Worm (Caenorhabditis elegans) whole organism, L2 larva: ENCODE results near the gene Y102A5C.27.

ENCODE experiments used
- C34F6.9 ChIP-seq: fragments of 150-350 bp; optimal IDR thresholded peaks from 2 replicates; lab custom pipeline; 2014; ENCODE audit warnings: missing biosample characterization, missing genetic modification characterization
- F13H6.1 ChIP-seq: sonication (generic microtip); optimal IDR thresholded peaks from 2 replicates; lab custom pipeline; 2016; ENCODE audit warnings: missing genetic modification characterization, missing compliant biosample characterization
- aly-2 ChIP-seq: fragments of 150-350 bp; optimal IDR thresholded peaks from 2 replicates; lab custom pipeline; 2014; ENCODE audit warnings: missing biosample characterization, missing genetic modification characterization
- ama-1 ChIP-seq: fragments of 150-350 bp; optimal IDR thresholded peaks from 2 replicates; lab custom pipeline; 2018; ENCODE audit warnings: inconsistent platforms
- ceh-16 ChIP-seq: fragments of 150-350 bp; optimal IDR thresholded peaks from 2 replicates; lab custom pipeline; 2014; ENCODE audit warnings: missing biosample characterization, missing genetic modification characterization
- egl-27 ChIP-seq: sonication (generic microtip); optimal IDR thresholded peaks from 3 replicates; lab custom pipeline; 2017; ENCODE audit warnings: missing biosample characterization, missing genetic modification reagents, missing genetic modification characterization
- elt-1 ChIP-seq: fragments of 150-350 bp; optimal IDR thresholded peaks from 2 replicates; lab custom pipeline; 2014; ENCODE audit warnings: missing biosample characterization, missing genetic modification characterization
- fos-1 ChIP-seq: fragments of 150-350 bp; optimal IDR thresholded peaks from 2 replicates; lab custom pipeline; 2014; ENCODE audit warnings: missing biosample characterization, missing genetic modification characterization
- gmeb-1 ChIP-seq: fragments of 150-350 bp; optimal IDR thresholded peaks from 2 replicates; lab custom pipeline; 2014; ENCODE audit warnings: missing biosample characterization, missing genetic modification characterization
- lin-11 ChIP-seq: fragments of 150-350 bp; sonication (generic microtip); optimal IDR thresholded peaks from 2 replicates; lab custom pipeline; 2014; ENCODE audit warnings: missing biosample characterization, missing genetic modification characterization, inconsistent platforms, mixed read lengths
- mab-5 ChIP-seq: fragments of 150-350 bp; optimal IDR thresholded peaks from 2 replicates; lab custom pipeline; 2014; ENCODE audit warnings: missing biosample characterization, missing genetic modification characterization
- mdl-1 ChIP-seq, 2 experiments: fragments of 150-350 bp in 1 of 2; sonication (generic microtip) in 1 of 2; optimal IDR thresholded peaks; 2 replicates each; lab custom pipeline; 2017; ENCODE audit warnings: missing biosample characterization in 2 of 2, missing genetic modification characterization in 2 of 2
- nhr-10 ChIP-seq: sonication (generic microtip); optimal IDR thresholded peaks from 2 replicates; lab custom pipeline; 2017; ENCODE audit warnings: missing biosample characterization, missing genetic modification characterization
- nhr-11 ChIP-seq: fragments of 150-350 bp; optimal IDR thresholded peaks from 2 replicates; lab custom pipeline; 2014; ENCODE audit warnings: missing biosample characterization, missing genetic modification characterization
- nhr-12 ChIP-seq: fragments of 150-350 bp; optimal IDR thresholded peaks from 2 replicates; lab custom pipeline; 2014; ENCODE audit warnings: missing biosample characterization, missing genetic modification characterization
- nhr-129 ChIP-seq: fragments of 150-350 bp; optimal IDR thresholded peaks from 2 replicates; lab custom pipeline; 2014; ENCODE audit warnings: missing biosample characterization, missing genetic modification characterization
- nhr-21 ChIP-seq: fragments of 150-350 bp; optimal IDR thresholded peaks from 2 replicates; lab custom pipeline; 2014; ENCODE audit warnings: missing biosample characterization, missing genetic modification characterization
- nhr-23 ChIP-seq: fragments of 150-350 bp; optimal IDR thresholded peaks from 2 replicates; lab custom pipeline; 2014; ENCODE audit warnings: missing biosample characterization, missing genetic modification reagents, missing genetic modification characterization
- nhr-25 ChIP-seq: fragments of 150-350 bp; sonication (generic microtip); optimal IDR thresholded peaks from 3 replicates; lab custom pipeline; 2014; ENCODE audit warnings: missing biosample characterization, missing genetic modification characterization
- nhr-6 ChIP-seq: fragments of 150-350 bp; optimal IDR thresholded peaks from 2 replicates; lab custom pipeline; 2014; ENCODE audit warnings: missing biosample characterization, missing genetic modification characterization
- nhr-77 ChIP-seq: fragments of 150-350 bp; optimal IDR thresholded peaks from 2 replicates; lab custom pipeline; 2014; ENCODE audit warnings: missing biosample characterization, missing genetic modification characterization
- sma-9 ChIP-seq, 2 experiments: fragments of 150-350 bp in 1 of 2; sonication (generic microtip) in 1 of 2; optimal IDR thresholded peaks; 2 replicates each; lab custom pipeline; 2014 to 2016; ENCODE audit warnings: missing genetic modification characterization in 2 of 2, mild to moderate bottlenecking in 1 of 2, missing biosample characterization in 1 of 2, missing compliant biosample characterization in 1 of 2, missing genetic modification reagents in 1 of 2, moderate library complexity in 1 of 2
- snpc-4 ChIP-seq: fragments of 150-350 bp; optimal IDR thresholded peaks from 2 replicates; lab custom pipeline; 2014; ENCODE audit warnings: missing biosample characterization, missing genetic modification characterization
- unc-55 ChIP-seq: fragments of 150-350 bp; sonication (generic microtip); optimal IDR thresholded peaks from 3 replicates; lab custom pipeline; 2014; ENCODE audit warnings: missing biosample characterization, missing genetic modification reagents, missing genetic modification characterization
- unc-62 ChIP-seq: fragments of 150-350 bp; optimal IDR thresholded peaks from 2 replicates; lab custom pipeline; 2014; ENCODE audit warnings: missing biosample characterization, missing genetic modification reagents, missing genetic modification characterization
- ztf-4 ChIP-seq: fragments of 150-350 bp; optimal IDR thresholded peaks from 2 replicates; lab custom pipeline; 2014; ENCODE audit warnings: missing biosample characterization, missing genetic modification characterization

Y102A5C.27 gene

DNA sequence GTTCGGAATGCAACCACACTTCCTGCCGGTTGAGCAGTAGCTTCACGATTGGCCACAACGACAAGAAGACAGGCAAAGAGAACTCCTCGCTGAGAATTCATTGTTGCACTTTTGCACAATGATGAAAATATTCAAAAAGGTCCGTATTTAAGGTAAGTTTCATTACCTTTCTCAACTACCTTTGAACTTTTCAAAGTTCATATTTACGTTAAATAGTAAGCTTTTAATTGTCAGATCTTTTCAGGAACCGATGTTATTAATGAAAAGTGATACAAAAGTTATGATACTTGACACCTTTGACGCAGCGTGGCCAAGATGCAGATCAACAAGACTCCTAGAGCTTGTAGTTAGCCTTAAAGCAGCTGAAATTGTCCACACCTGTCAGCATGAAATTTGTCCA is 32.8 kb upstream of the Y102A5C.27 start, which contains the start of gene F49H6.12:
Gene F49H6.12, minus strand, starts transcription at position 101 of the 400 bp plus-strand sequence.
- TF ChIP-seq ama-1 (no peak), gmeb-1 (no peak), nhr-12 (tag; lab: Kevin White, UChicago) (no peak), ceh-16 (tag; lab: Kevin White, UChicago) (no peak), fos-1 (tag; lab: Kevin White, UChicago) (no peak), nhr-6 (tag; lab: Kevin White, UChicago) (no peak), C34F6.9 (tag; lab: Kevin White, UChicago) (no peak), ztf-4 (tag; lab: Kevin White, UChicago) (no peak)

DNA sequence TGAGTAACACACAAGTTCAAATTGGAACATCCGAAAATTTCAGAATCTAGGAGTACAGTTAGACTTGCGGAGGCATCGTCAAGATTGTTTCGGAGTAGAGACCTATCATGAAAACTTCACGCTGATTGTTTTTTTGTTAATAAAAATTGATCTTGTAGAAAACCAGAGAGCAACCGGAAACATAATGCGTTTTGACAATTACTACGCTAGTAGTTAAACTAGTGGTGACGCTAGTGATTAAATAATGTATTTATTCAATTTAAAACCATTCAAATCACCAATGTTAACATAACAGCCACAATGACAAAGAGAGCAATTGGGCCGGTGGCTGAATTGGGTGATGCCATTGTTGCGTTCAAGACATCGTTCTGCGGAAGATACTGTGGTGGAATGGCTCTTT is 31.2 kb upstream of the Y102A5C.27 start, which contains the start of gene F49H6.17:
Gene F49H6.17, plus strand, starts transcription at position 301 of the 400 bp plus-strand sequence.
- TF ChIP-seq mab-5 (tag; lab: Kevin White, UChicago), result no peak
- TF ChIP-seq nhr-23 (tag; lab: Kevin White, UChicago), result no peak
- no peak for TF ChIP-seq nhr-77 (tag; lab: Kevin White, UChicago)
- no peak for TF ChIP-seq ama-1
- TF ChIP-seq, all 48 proteins: peak for 0

DNA sequence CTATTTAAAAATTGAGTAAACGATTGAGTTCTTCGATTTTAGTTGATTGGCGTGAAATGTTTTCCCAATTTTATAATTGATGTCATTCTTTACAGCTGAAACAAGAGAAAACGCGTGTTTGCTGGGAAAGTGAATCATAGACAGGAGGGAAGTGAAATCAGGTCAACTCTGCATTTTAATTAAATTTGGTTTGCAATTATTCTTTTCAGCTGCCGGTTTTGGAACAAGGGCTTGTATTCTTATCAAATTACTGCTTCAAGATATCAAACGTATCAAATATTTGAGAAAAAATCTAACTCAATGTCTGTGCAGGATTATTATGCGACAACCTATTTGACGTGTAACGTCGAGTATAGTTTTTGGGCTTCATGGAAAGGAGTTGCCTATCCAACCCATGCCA is 28.3 kb upstream of the Y102A5C.27 start, which contains the start of gene srh-97:
Gene srh-97, plus strand, starts transcription at position 301 of the 400 bp plus-strand sequence.
- no peak for TF ChIP-seq nhr-11 (tag; lab: Kevin White, UChicago)
- no peak for TF ChIP-seq nhr-10 (tag; lab: Kevin White, UChicago)
- no peak for TF ChIP-seq aly-2 (tag; lab: Kevin White, UChicago)
- TF ChIP-seq nhr-23 (tag; lab: Kevin White, UChicago), result no peak
- no peak for TF ChIP-seq nhr-25 (tag; lab: Kevin White, UChicago)
- TF ChIP-seq nhr-12 (tag; lab: Kevin White, UChicago), result no peak
- no peak for TF ChIP-seq snpc-4 (tag; lab: Kevin White, UChicago)
- no peak for TF ChIP-seq nhr-6 (tag; lab: Kevin White, UChicago)
- no peak for TF ChIP-seq F13H6.1 (tag; lab: Kevin White, UChicago)
- no peak for TF ChIP-seq mdl-1 (tag; optimal IDR thresholded peaks at IDR 0.05; lab: Kevin White, UChicago)
- no peak for TF ChIP-seq unc-55
- TF ChIP-seq egl-27 (tag; lab: Kevin White, UChicago), result no peak
- no peak for TF ChIP-seq elt-1

DNA sequence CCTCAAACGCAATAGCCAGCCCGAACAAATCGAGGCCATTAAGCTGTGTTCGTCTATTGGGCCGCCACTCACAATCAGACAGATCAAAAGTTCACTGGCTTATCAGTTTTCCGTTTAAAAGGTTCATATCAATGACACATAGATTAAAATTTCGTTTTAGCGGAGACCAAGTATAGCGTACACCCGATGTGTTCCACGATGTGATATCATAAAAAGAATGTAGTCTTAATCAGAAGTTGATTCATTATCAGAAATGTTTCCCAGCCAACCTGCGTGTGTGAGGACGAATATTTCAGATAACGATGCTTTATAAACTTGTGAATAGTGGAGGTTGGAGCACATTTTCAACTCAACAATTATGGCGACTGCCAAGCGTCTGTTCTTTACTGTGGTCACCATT is 25.5 kb upstream of the Y102A5C.27 start, which contains the start of gene clc-13:
Gene clc-13, plus strand, starts transcription at position 359 of the 400 bp plus-strand sequence.
- TF ChIP-seq gmeb-1, result peak; percentile 5
- TF ChIP-seq elt-1, result no peak
- TF ChIP-seq nhr-77 (tag; lab: Kevin White, UChicago), result no peak
- TF ChIP-seq fos-1 (tag; lab: Kevin White, UChicago), result peak; percentile 81
- peak; percentile 80 for TF ChIP-seq sma-9 (GFP tag; optimal IDR thresholded peaks at IDR 0.05; lab: Kevin White, UChicago)
- TF ChIP-seq sma-9 (tag; optimal IDR thresholded peaks at IDR 0.05; lab: Kevin White, UChicago), result no peak

DNA sequence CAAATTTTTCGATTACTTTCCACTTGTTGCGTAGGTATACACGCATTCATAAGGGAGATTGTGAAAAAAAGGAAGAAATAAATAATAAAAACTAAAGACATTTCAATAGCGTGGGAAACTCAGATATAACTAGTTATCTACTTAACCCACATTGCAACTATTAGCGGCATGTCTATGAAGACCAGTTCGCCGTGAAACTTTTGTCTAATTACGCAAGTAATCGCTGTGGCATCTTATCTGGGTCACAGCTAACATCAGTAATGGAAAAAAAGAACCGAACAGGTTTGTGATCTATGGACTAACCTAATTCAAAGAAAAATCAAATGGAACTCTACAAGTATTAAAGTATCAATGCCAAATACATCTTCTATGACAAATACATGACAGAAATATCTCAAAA is 24.7 kb upstream of the Y102A5C.27 start, which contains the start of gene clec-241:
Gene clec-241, minus strand, starts transcription at position 101 of the 400 bp plus-strand sequence.
- TF ChIP-seq nhr-21 (tag; lab: Kevin White, UChicago), result no peak

DNA sequence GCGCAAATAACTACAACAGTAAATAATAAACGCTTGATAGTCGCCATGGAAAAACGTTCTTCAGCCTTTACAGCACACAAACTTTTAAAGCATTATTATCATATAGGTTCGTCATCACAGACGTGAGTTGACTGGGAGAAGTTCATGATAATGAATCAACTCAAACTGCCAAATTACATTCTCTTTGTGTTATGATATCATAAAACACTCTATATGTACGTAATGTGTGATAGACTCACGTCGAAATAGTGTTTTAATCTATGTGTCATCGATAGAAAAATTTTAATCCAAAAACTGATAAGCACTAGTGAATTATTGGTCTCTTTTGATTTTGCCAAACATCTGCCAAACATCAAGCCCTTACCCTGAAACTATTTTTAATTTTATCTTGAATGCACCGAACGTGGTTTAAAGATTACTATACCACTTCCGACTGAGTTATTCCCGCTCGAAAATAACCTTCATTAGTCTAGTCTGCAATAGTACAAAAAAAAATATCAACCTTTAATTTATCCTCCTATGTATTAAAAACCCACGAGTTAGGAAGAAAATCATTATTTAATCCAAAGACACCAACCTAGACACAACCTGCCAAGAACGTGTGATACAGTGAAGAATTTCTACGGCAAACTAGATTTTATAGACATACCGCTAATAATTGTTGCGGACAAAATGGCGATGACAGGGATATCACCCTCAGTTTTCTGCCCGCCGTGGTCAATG is 21.0 kb upstream of the Y102A5C.27 start, which contains the start of the genes clc-12 and clec-240:
Gene clc-12, minus strand, starts transcription at position 47 of the 723 bp plus-strand sequence.
Gene clec-240, plus strand, starts transcription at position 673 of the 723 bp plus-strand sequence.
- TF ChIP-seq nhr-129 (tag; lab: Kevin White, UChicago) (no peak), fos-1 (tag; lab: Kevin White, UChicago) (peak; percentile 49)
- TF ChIP-seq, all 48 proteins: peak for 1

DNA sequence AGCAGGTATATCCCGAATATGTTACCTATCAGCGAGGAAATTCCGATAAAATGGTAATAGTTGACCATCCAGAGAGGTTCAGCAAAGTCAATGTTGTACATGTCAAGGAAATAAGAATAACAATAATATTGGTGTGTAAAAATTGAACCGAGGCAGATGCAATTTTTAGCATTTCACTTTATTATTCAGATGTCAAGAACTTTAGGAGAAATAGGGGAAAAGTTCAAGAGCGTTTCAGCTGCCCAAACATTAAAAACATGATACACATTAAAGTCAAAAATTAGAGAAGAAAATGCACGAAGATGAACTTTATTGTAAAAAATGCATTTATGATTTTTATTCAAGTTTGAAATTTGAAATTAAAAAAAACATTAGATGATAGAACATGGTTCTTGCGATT is 19.8 kb upstream of the Y102A5C.27 start, which contains the start of gene sri-69:
Gene sri-69, minus strand, starts transcription at position 101 of the 400 bp plus-strand sequence.
- TF ChIP-seq aly-2 (tag; lab: Kevin White, UChicago) (no peak), F13H6.1 (tag; lab: Kevin White, UChicago) (no peak), unc-62 (no peak), lin-11 (tag; lab: Kevin White, UChicago) (no peak), mab-5 (tag; lab: Kevin White, UChicago) (no peak), egl-27 (tag; lab: Kevin White, UChicago) (no peak), nhr-21 (tag; lab: Kevin White, UChicago) (no peak)
